Fruit fly (Drosophila melanogaster) whole organism, embryonic: ENCODE measurements around the gene TwdlE.

Experiments
- Bdp1 ChIP-seq: fragments of 200-800 bp; sonication (Bioruptor generic); optimal IDR thresholded peaks from 3 replicates; lab custom pipeline; 2016; ENCODE audit warnings: missing biosample characterization, missing genetic modification characterization
- CG11247 ChIP-seq: fragments of 200-800 bp; sonication (Bioruptor generic); IDR thresholded peaks from 2 replicates; pipeline ENCODE4 v1.3.6; 2022; ENCODE audit warnings: missing biosample characterization, missing genetic modification characterization
- CG13287 ChIP-seq: fragments of 200-800 bp; sonication (Bioruptor generic); IDR thresholded peaks from 2 replicates; pipeline ENCODE4 v1.3.6; 2022; ENCODE audit warnings: missing biosample characterization, missing genetic modification characterization; ENCODE audit not compliant: partially characterized antibody
- CG1647 ChIP-seq: fragments of 200-800 bp; sonication (Bioruptor generic); optimal IDR thresholded peaks from 3 replicates; lab custom pipeline; 2016; ENCODE audit warnings: missing biosample characterization, missing genetic modification characterization
- CG16779 ChIP-seq: fragments of 200-800 bp; sonication (Bioruptor generic); IDR thresholded peaks from 2 replicates; pipeline ENCODE4 v1.3.6; 2022; ENCODE audit warnings: missing biosample characterization, missing genetic modification characterization
- CG16813 ChIP-seq: fragments of 200-800 bp; sonication (Bioruptor generic); IDR thresholded peaks from 3 replicates; pipeline ENCODE4 v1.3.6; 2022; ENCODE audit warnings: missing biosample characterization, missing genetic modification characterization; ENCODE audit not compliant: partially characterized antibody
- CG16815 ChIP-seq: fragments of 200-800 bp; sonication (Bioruptor generic); optimal IDR thresholded peaks from 3 replicates; lab custom pipeline; 2017; ENCODE audit warnings: missing biosample characterization, mild to moderate bottlenecking, missing genetic modification characterization
- CG17385 ChIP-seq: fragments of 200-800 bp; sonication (Bioruptor generic); optimal IDR thresholded peaks from 3 replicates; lab custom pipeline; 2018; ENCODE audit warnings: missing biosample characterization, mild to moderate bottlenecking, missing genetic modification characterization
- CG17912 ChIP-seq: fragments of 200-800 bp; sonication (Bioruptor generic); optimal IDR thresholded peaks from 2 replicates; lab custom pipeline; 2018; ENCODE audit warnings: missing biosample characterization, mild to moderate bottlenecking, missing genetic modification characterization
- CG2120 ChIP-seq: fragments of 200-800 bp; sonication (Bioruptor generic); optimal IDR thresholded peaks from 3 replicates; lab custom pipeline; 2016; ENCODE audit warnings: missing biosample characterization, missing genetic modification characterization
- CG2129 ChIP-seq: fragments of 200-800 bp; sonication (Bioruptor generic); IDR thresholded peaks from 2 replicates; pipeline ENCODE4 v1.3.6; 2022; ENCODE audit warnings: missing biosample characterization, missing genetic modification characterization; ENCODE audit not compliant: partially characterized antibody
- CG2199 ChIP-seq: fragments of 200-800 bp; sonication (Bioruptor generic); IDR thresholded peaks from 3 replicates; pipeline ENCODE4 v1.3.6; 2022; ENCODE audit warnings: missing biosample characterization, missing genetic modification characterization
- CG3163 ChIP-seq: fragments of 200-800 bp; sonication (Bioruptor generic); optimal IDR thresholded peaks from 3 replicates; lab custom pipeline; 2016; ENCODE audit warnings: missing biosample characterization, missing genetic modification characterization
- CG4360 ChIP-seq: fragments of 200-800 bp; sonication (Bioruptor generic); IDR thresholded peaks from 2 replicates; pipeline ENCODE4 v1.3.6; 2022; ENCODE audit warnings: missing biosample characterization, missing genetic modification characterization
- CG6175 ChIP-seq: fragments of 200-800 bp; sonication (Bioruptor generic); IDR thresholded peaks from 3 replicates; pipeline ENCODE4 v1.3.6; 2022; ENCODE audit warnings: missing biosample characterization, missing genetic modification characterization
- CG6791 ChIP-seq: fragments of 200-800 bp; sonication (Bioruptor generic); IDR thresholded peaks from 3 replicates; pipeline ENCODE4 v1.3.6; 2022; ENCODE audit warnings: missing biosample characterization, missing genetic modification characterization; ENCODE audit not compliant: partially characterized antibody
- CG7357 ChIP-seq: fragments of 200-800 bp; sonication (Bioruptor generic); IDR thresholded peaks from 3 replicates; pipeline ENCODE4 v1.3.6; 2022; ENCODE audit warnings: missing biosample characterization, missing genetic modification characterization
- CG8478 ChIP-seq: fragments of >200 bp; optimal IDR thresholded peaks from 2 replicates; lab custom pipeline; 2018
- CG9727 ChIP-seq: fragments of 200-800 bp; sonication (Bioruptor generic); optimal IDR thresholded peaks from 3 replicates; lab custom pipeline; 2017; ENCODE audit warnings: missing biosample characterization, mild to moderate bottlenecking, missing genetic modification characterization
- Chrac-16 ChIP-seq: fragments of 200-800 bp; sonication (Bioruptor generic); optimal IDR thresholded peaks from 3 replicates; lab custom pipeline; 2016; ENCODE audit warnings: missing biosample characterization, missing genetic modification characterization
- Dad ChIP-seq: fragments of 200-800 bp; sonication (Bioruptor generic); optimal IDR thresholded peaks from 3 replicates; lab custom pipeline; 2016; ENCODE audit warnings: missing biosample characterization, missing genetic modification characterization
- Dfd ChIP-seq, 2 experiments: fragments of >200 bp; optimal IDR thresholded peaks; 2 replicates each; lab custom pipeline; 2017; ENCODE audit warnings: missing biosample characterization in 2 of 2, missing genetic modification characterization in 2 of 2
- Dip3 ChIP-seq: fragments of 200-800 bp; sonication (Bioruptor generic); optimal IDR thresholded peaks from 3 replicates; lab custom pipeline; 2016; ENCODE audit warnings: missing biosample characterization, missing genetic modification characterization
- E2f2 ChIP-seq: fragments of 200-800 bp; sonication (Bioruptor generic); IDR thresholded peaks from 2 replicates; pipeline ENCODE4 v1.3.6; 2022; ENCODE audit warnings: missing biosample characterization, missing genetic modification characterization
- Elba2 ChIP-seq: fragments of 200-800 bp; sonication (Bioruptor generic); optimal IDR thresholded peaks from 3 replicates; lab custom pipeline; 2016; ENCODE audit warnings: missing biosample characterization, missing genetic modification characterization
- NFAT ChIP-seq: fragments of 200-800 bp; sonication (Bioruptor generic); IDR thresholded peaks from 2 replicates; pipeline ENCODE4 v1.3.6; 2022; ENCODE audit warnings: missing biosample characterization, missing genetic modification characterization
- Nf-YA ChIP-seq: fragments of 200-800 bp; sonication (Bioruptor generic); IDR thresholded peaks from 2 replicates; pipeline ENCODE4 v1.3.6; 2022; ENCODE audit warnings: missing biosample characterization, missing genetic modification characterization
- Optix ChIP-seq: fragments of 200-800 bp; sonication (Bioruptor generic); IDR thresholded peaks from 3 replicates; pipeline ENCODE4 v1.3.6; 2022; ENCODE audit warnings: missing biosample characterization, missing genetic modification characterization
- Poxn ChIP-seq: fragments of 200-800 bp; sonication (Bioruptor generic); IDR thresholded peaks from 2 replicates; pipeline ENCODE4 v1.3.6; 2022; ENCODE audit warnings: missing biosample characterization, missing genetic modification characterization
- Six4 ChIP-seq: fragments of 200-800 bp; sonication (Bioruptor generic); optimal IDR thresholded peaks from 2 replicates; lab custom pipeline; 2016; ENCODE audit warnings: missing biosample characterization, missing genetic modification characterization
- Taf1 ChIP-seq: fragments of 200-800 bp; sonication (Bioruptor generic); IDR thresholded peaks from 2 replicates; pipeline ENCODE4 v1.3.6; 2022; ENCODE audit warnings: missing biosample characterization, missing genetic modification characterization
- ab ChIP-seq: fragments of 200-800 bp; sonication (Bioruptor generic); optimal IDR thresholded peaks from 2 replicates; lab custom pipeline; 2016; ENCODE audit warnings: missing biosample characterization, missing genetic modification characterization
- ato ChIP-seq: fragments of 200-800 bp; sonication (Bioruptor generic); IDR thresholded peaks from 2 replicates; pipeline ENCODE4 v1.3.6; 2022; ENCODE audit warnings: missing biosample characterization, missing genetic modification characterization; ENCODE audit not compliant: partially characterized antibody
- bigmax ChIP-seq: fragments of 200-800 bp; sonication (Bioruptor generic); optimal IDR thresholded peaks from 2 replicates; lab custom pipeline; 2018; ENCODE audit warnings: missing biosample characterization, mild to moderate bottlenecking, missing genetic modification characterization
- cato ChIP-seq: fragments of 200-800 bp; sonication (Bioruptor generic); optimal IDR thresholded peaks from 2 replicates; lab custom pipeline; 2016; ENCODE audit warnings: missing biosample characterization, missing genetic modification characterization, borderline replicate concordance
- chn ChIP-seq: fragments of 200-800 bp; sonication (Bioruptor generic); optimal IDR thresholded peaks from 2 replicates; lab custom pipeline; 2016; ENCODE audit warnings: missing biosample characterization, missing genetic modification characterization
- ems ChIP-seq: fragments of 200-800 bp; sonication (Bioruptor generic); optimal IDR thresholded peaks from 3 replicates; lab custom pipeline; 2016; ENCODE audit warnings: missing biosample characterization, missing genetic modification characterization
- exex ChIP-seq: fragments of 200-800 bp; sonication (Bioruptor generic); optimal IDR thresholded peaks from 4 replicates; lab custom pipeline; 2018; ENCODE audit warnings: missing biosample characterization, mild to moderate bottlenecking, missing genetic modification characterization, moderate library complexity
- ftz-f1 ChIP-seq: fragments of 200-800 bp; sonication (Bioruptor generic); optimal IDR thresholded peaks from 2 replicates; lab custom pipeline; 2016; ENCODE audit warnings: missing biosample characterization, missing genetic modification characterization
- inv ChIP-seq: fragments of 200-800 bp; sonication (Bioruptor generic); IDR thresholded peaks from 2 replicates; pipeline ENCODE4 v1.3.6; 2022; ENCODE audit warnings: missing biosample characterization, missing genetic modification characterization; ENCODE audit not compliant: partially characterized antibody
- kay ChIP-seq: fragments of 200-800 bp; sonication (Bioruptor generic); optimal IDR thresholded peaks from 2 replicates; lab custom pipeline; 2016; ENCODE audit warnings: missing biosample characterization, missing genetic modification characterization
- knrl ChIP-seq: fragments of 200-800 bp; sonication (Bioruptor generic); IDR thresholded peaks from 3 replicates; pipeline ENCODE4 v1.3.6; 2022; ENCODE audit warnings: missing biosample characterization, missing genetic modification characterization; ENCODE audit not compliant: partially characterized antibody
- nom ChIP-seq: fragments of 200-800 bp; sonication (Bioruptor generic); optimal IDR thresholded peaks from 2 replicates; lab custom pipeline; 2017; ENCODE audit warnings: missing biosample characterization, missing genetic modification characterization, mild to moderate bottlenecking, moderate library complexity, missing genetic modification reagents
- onecut ChIP-seq: fragments of 200-800 bp; sonication (Bioruptor generic); IDR thresholded peaks from 2 replicates; pipeline ENCODE4 v1.3.6; 2022; ENCODE audit warnings: missing biosample characterization, missing genetic modification characterization
- p53 ChIP-seq: fragments of 200-800 bp; sonication (Bioruptor generic); optimal IDR thresholded peaks from 2 replicates; lab custom pipeline; 2016; ENCODE audit warnings: missing biosample characterization, missing genetic modification characterization
- pfk ChIP-seq: fragments of 200-800 bp; sonication (Bioruptor generic); optimal IDR thresholded peaks from 2 replicates; lab custom pipeline; 2018; ENCODE audit warnings: missing biosample characterization, mild to moderate bottlenecking, missing genetic modification characterization, moderate library complexity
- pros ChIP-seq: fragments of 200-800 bp; sonication (Bioruptor generic); optimal IDR thresholded peaks from 3 replicates; lab custom pipeline; 2019; ENCODE audit warnings: missing biosample characterization, mild to moderate bottlenecking, missing genetic modification characterization, moderate library complexity
- slp2 ChIP-seq: fragments of 200-800 bp; sonication (Bioruptor generic); optimal IDR thresholded peaks from 2 replicates; lab custom pipeline; 2016; ENCODE audit warnings: missing biosample characterization, missing genetic modification characterization
- tio ChIP-seq: fragments of 200-800 bp; sonication (Bioruptor generic); optimal IDR thresholded peaks from 2 replicates; lab custom pipeline; 2017; ENCODE audit warnings: missing biosample characterization, missing genetic modification characterization, inconsistent platforms
- tll ChIP-seq, 2 experiments: fragments of 200-800 bp in 1 of 2; fragments of >200 bp in 1 of 2; sonication (Bioruptor generic) in 1 of 2; optimal IDR thresholded peaks; 2 replicates each; lab custom pipeline; 2017 to 2019; ENCODE audit warnings: missing biosample characterization in 2 of 2, missing genetic modification characterization in 2 of 2, mild to moderate bottlenecking in 1 of 2, moderate library complexity in 1 of 2
- trem ChIP-seq: fragments of 200-800 bp; optimal IDR thresholded peaks from 3 replicates; lab custom pipeline; 2019; ENCODE audit warnings: missing biosample characterization, mild to moderate bottlenecking, missing genetic modification characterization, moderate library complexity
- zen2 ChIP-seq: fragments of 200-800 bp; sonication (Bioruptor generic); IDR thresholded peaks from 3 replicates; pipeline ENCODE4 v1.3.6; 2022; ENCODE audit warnings: missing biosample characterization, missing genetic modification characterization; ENCODE audit not compliant: partially characterized antibody

TwdlE gene

dm6 chr2L:7851609-7852008, 9.0 kb downstream of the TwdlE start (continued):
- TF ChIP-seq Poxn (GFP tag; lab: Robert Waterston, UW) (no peak), CG16813 (GFP tag; lab: Robert Waterston, UW) (no peak), CG2199 (no peak), tll (GFP tag; optimal IDR thresholded peaks at IDR 0.05; lab: Kevin White, UChicago) (no peak), CG6791 (GFP tag; lab: Robert Waterston, UW) (no peak), CG9727 (GFP tag; lab: Kevin White, UChicago) (peak; percentile 48), Nf-YA (GFP tag; lab: Robert Waterston, UW) (no peak), CG13287 (no peak), Chrac-16 (GFP tag; lab: Kevin White, UChicago) (no peak), Dfd (GFP tag; optimal IDR thresholded peaks at IDR 0.05; lab: Kevin White, UChicago) (no peak), CG6175 (GFP tag; lab: Robert Waterston, UW) (no peak), ab (GFP tag; lab: Kevin White, UChicago) (no peak), Six4 (no peak), inv (GFP tag; lab: Robert Waterston, UW) (no peak), tio (GFP tag; lab: Kevin White, UChicago) (no peak), CG3163 (GFP tag; lab: Kevin White, UChicago) (no peak), pros (GFP tag; lab: Kevin White, UChicago) (no peak), cato (no peak), ems (GFP tag; lab: Kevin White, UChicago) (no peak), slp2 (GFP tag; lab: Kevin White, UChicago) (no peak), CG17385 (no peak), CG1647 (GFP tag; lab: Kevin White, UChicago) (no peak), ftz-f1 (no peak), ato (no peak), CG7357 (GFP tag; lab: Robert Waterston, UW) (no peak), kay (GFP tag; lab: Kevin White, UChicago) (no peak), knrl (GFP tag; lab: Robert Waterston, UW) (no peak), CG2129 (GFP tag; lab: Robert Waterston, UW) (no peak), chn (GFP tag; lab: Kevin White, UChicago) (peak; percentile 12), p53 (no peak), onecut (GFP tag; lab: Robert Waterston, UW) (no peak), Taf1 (GFP tag; lab: Robert Waterston, UW) (no peak), pfk (no peak), Dip3 (no peak), trem (tag; lab: Kevin White, UChicago) (peak; percentile 10), Optix (0 out of 3 replicates have a peak, but pooled peaks have one; percentile 20), CG16779 (GFP tag; lab: Robert Waterston, UW) (no peak), Elba2 (GFP tag; lab: Kevin White, UChicago) (no peak), nom (GFP tag; lab: Kevin White, UChicago) (no peak), CG2120 (GFP tag; lab: Kevin White, UChicago) (peak; percentile 33), CG4360 (GFP tag; lab: Robert Waterston, UW) (no peak), CG8478 (lab: Kevin White, UChicago) (no peak), E2f2 (GFP tag; lab: Robert Waterston, UW) (peak; percentile 14; the same call in 1 of the 2 replicates), zen2 (GFP tag; lab: Robert Waterston, UW) (no peak), Bdp1 (GFP tag; lab: Kevin White, UChicago) (no peak), bigmax (GFP tag; lab: Kevin White, UChicago) (no peak), CG16815 (GFP tag; lab: Kevin White, UChicago) (peak; percentile 19), NFAT (GFP tag; lab: Robert Waterston, UW) (no peak), CG17912 (GFP tag; lab: Kevin White, UChicago) (no peak), CG11247 (GFP tag; lab: Robert Waterston, UW) (no peak), Dad (GFP tag; lab: Kevin White, UChicago) (no peak), exex (no peak)
